Worm (Caenorhabditis elegans): ENCODE measurements around the gene C28A5.2.
"Not testable (repeated sequence)": the region's sequence is repeated elsewhere in the genome, so short reads cannot be mapped to it uniquely, and the experiment has no call there.

Gene C28A5.2

ce11 chrIII:4428797-4429196 lies 10.5 kb downstream of the C28A5.2 start (continued):
- peak; percentile 61 for TF ChIP-seq madf-6 (GFP tag; IDR thresholded peaks at IDR 0.05)
- TF ChIP-seq die-1 (tag; optimal IDR thresholded peaks at IDR 0.05): peak; percentile 63
- no peak for TF ChIP-seq hlh-12 (tag; optimal IDR thresholded peaks at IDR 0.05)
- TF ChIP-seq attf-5 (GFP tag; optimal IDR thresholded peaks at IDR 0.05): peak; percentile 23
- TF ChIP-seq B0261.1 (tag; optimal IDR thresholded peaks at IDR 0.05): peak; percentile 71

DNA sequence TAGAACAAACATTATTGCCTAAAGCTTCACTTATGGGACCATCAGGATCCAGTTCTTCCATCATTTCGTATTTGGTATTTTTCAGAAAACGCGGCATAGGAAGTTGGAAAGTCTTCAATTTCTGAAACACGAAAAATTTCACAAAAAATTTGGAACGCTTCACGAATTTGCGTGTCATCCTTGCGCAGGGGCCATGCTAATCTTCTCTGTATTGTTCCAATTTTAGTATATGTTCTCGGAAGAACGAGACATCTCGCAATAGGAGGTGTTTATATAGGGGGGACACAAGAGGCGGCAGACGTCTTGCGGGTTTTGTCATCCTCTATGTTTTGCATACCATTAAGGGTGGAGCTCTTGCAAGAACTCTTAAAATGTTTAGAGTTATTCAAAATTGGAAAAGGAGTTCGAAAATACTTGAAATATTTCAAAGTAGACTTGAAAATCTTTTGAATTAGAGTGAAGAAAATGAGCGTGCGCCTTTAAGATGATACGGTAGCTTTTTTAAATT lies 12.6 kb downstream of the C28A5.2 start:
- peak; percentile 58 for TF ChIP-seq die-1 (tag; optimal IDR thresholded peaks at IDR 0.05)
- TF ChIP-seq ekl-4 (GFP tag; IDR thresholded peaks at IDR 0.05): peak; percentile 90
- peak; percentile 87 for TF ChIP-seq Y56A3A.18 (GFP tag; IDR thresholded peaks at IDR 0.05)
- peak; percentile 97 for TF ChIP-seq hmg-1.2 (GFP tag; IDR thresholded peaks at IDR 0.05)
- TF ChIP-seq him-1 (tag; optimal IDR thresholded peaks at IDR 0.05): peak; percentile 59
- TF ChIP-seq K11D2.4 (GFP tag; IDR thresholded peaks at IDR 0.05): peak; percentile 32; the same call in 1 of the 2 replicates
- peak; percentile 33 for TF ChIP-seq nhr-90 (tag; optimal IDR thresholded peaks at IDR 0.05)
- peak; percentile 61 for TF ChIP-seq F33H1.4 (GFP tag; IDR thresholded peaks at IDR 0.05)
- TF ChIP-seq C06A6.2 (GFP tag; conservative IDR thresholded peaks at IDR 0.05): peak; percentile 59
- peak; percentile 63 for TF ChIP-seq ceh-100 (GFP tag; IDR thresholded peaks at IDR 0.05)
- peak; percentile 70; the same call in 1 of the 2 replicates for TF ChIP-seq C17E4.6 (GFP tag; IDR thresholded peaks at IDR 0.05)
- peak; percentile 68 for TF ChIP-seq hsf-1 (GFP tag; IDR thresholded peaks at IDR 0.05)
- peak; percentile 79; the same call in 1 of the 2 replicates for TF ChIP-seq aptf-3 (GFP tag; IDR thresholded peaks at IDR 0.05)
- TF ChIP-seq lin-26 (GFP tag; IDR thresholded peaks at IDR 0.05): peak; percentile 90
- TF ChIP-seq Y53G8AR.9 (GFP tag; conservative IDR thresholded peaks at IDR 0.05): 0 out of 2 replicates have a peak, but pooled peaks have one; percentile 20
- TF ChIP-seq rpc-1 (optimal IDR thresholded peaks at IDR 0.05): peak; percentile 62
- TF ChIP-seq rpc-1 (tag; optimal IDR thresholded peaks at IDR 0.05): peak; percentile 77
- peak; percentile 79 for TF ChIP-seq tbp1 (GFP tag; optimal IDR thresholded peaks at IDR 0.05)
- TF ChIP-seq D2030.7 (GFP tag; IDR thresholded peaks at IDR 0.05): peak; percentile 66
- peak; percentile 80 for TF ChIP-seq dox-1 (GFP tag; IDR thresholded peaks at IDR 0.05)
- TF ChIP-seq pbrm-1 (GFP tag; IDR thresholded peaks at IDR 0.05): peak; percentile 81; the same call in 1 of the 2 replicates
- TF ChIP-seq Y67H2A.10 (GFP tag; conservative IDR thresholded peaks at IDR 0.05): 0 out of 2 replicates have a peak, but pooled peaks have one; percentile 17
- TF ChIP-seq xnd-1 (tag; optimal IDR thresholded peaks at IDR 0.05): peak; percentile 71
- TF ChIP-seq ceh-40 (GFP tag; IDR thresholded peaks at IDR 0.05): 0 out of 2 replicates have a peak, but pooled peaks have one; percentile 31
- peak; percentile 90 for TF ChIP-seq madf-8 (GFP tag; conservative IDR thresholded peaks at IDR 0.05)
- peak; percentile 68; the same call in 1 of the 2 replicates for TF ChIP-seq egl-18 (GFP tag; IDR thresholded peaks at IDR 0.05)
- TF ChIP-seq rcor-1 (GFP tag; IDR thresholded peaks at IDR 0.05): peak; percentile 81
- peak; percentile 45; the same call in 1 of the 2 replicates for TF ChIP-seq ceh-91 (GFP tag; IDR thresholded peaks at IDR 0.05)
- peak; percentile 18 for TF ChIP-seq repo-1 (tag; optimal IDR thresholded peaks at IDR 0.05)
- TF ChIP-seq rec-8 (tag; optimal IDR thresholded peaks at IDR 0.05): peak in 1 of 2 experiments; percentile 34
- peak; percentile 63 for TF ChIP-seq B0261.1 (tag; optimal IDR thresholded peaks at IDR 0.05)
- TF ChIP-seq snpc-4 (GFP tag; optimal IDR thresholded peaks at IDR 0.05): peak; percentile 66
- peak; percentile 85 to 99 (median 92) for TF ChIP-seq snpc-4 (tag; optimal IDR thresholded peaks at IDR 0.05)
- peak; percentile 63; the same call in 1 of the 2 replicates for TF ChIP-seq ztf-25 (GFP tag; IDR thresholded peaks at IDR 0.05)
- peak; percentile 75 for TF ChIP-seq lsl-1 (GFP tag; optimal IDR thresholded peaks at IDR 0.05)
- TF ChIP-seq Y95B8A.8 (GFP tag; IDR thresholded peaks at IDR 0.05): 0 out of 2 replicates have a peak, but pooled peaks have one; percentile 49
- peak; percentile 90 for TF ChIP-seq nfyb-1 (GFP tag; IDR thresholded peaks at IDR 0.05)
- TF ChIP-seq attf-3 (GFP tag; conservative IDR thresholded peaks at IDR 0.05): 0 out of 2 replicates have a peak, but pooled peaks have one; percentile 21
- 0 out of 2 replicates have a peak, but pooled peaks have one; percentile 44 for TF ChIP-seq nfya-2 (GFP tag; IDR thresholded peaks at IDR 0.05)
- peak; percentile 95 for TF ChIP-seq madf-6 (GFP tag; IDR thresholded peaks at IDR 0.05)
- peak; percentile 71; the same call in 1 of the 2 replicates for TF ChIP-seq hmg-20 (GFP tag; IDR thresholded peaks at IDR 0.05)
- peak; percentile 73; the same call in 1 of the 2 replicates for TF ChIP-seq madf-3 (GFP tag; IDR thresholded peaks at IDR 0.05)
- not testable (repeated sequence) for TF ChIP-seq cebp-1 (GFP tag; IDR thresholded peaks at IDR 0.05)
- TF ChIP-seq cebp-1 (tag; optimal IDR thresholded peaks at IDR 0.05): peak; percentile 44
